Worm (Caenorhabditis elegans) whole organism, early embryonic: ENCODE data around the gene pud-4.

Source experiments
- ama-1 ChIP-seq: fragments of 150-350 bp; optimal IDR thresholded peaks from 2 replicates; lab custom pipeline; 2014
- ceh-36 ChIP-seq: sonication (generic microtip); optimal IDR thresholded peaks from 2 replicates; lab custom pipeline; 2016; ENCODE audit warnings: missing genetic modification characterization, inconsistent platforms, missing compliant biosample characterization
- flt-1 ChIP-seq: fragments of 200-800 bp; sonication (Bioruptor generic); IDR thresholded peaks from 2 replicates; pipeline ENCODE4 v1.3.6; 2022; ENCODE audit warnings: missing genetic modification characterization, missing compliant biosample characterization
- hmbx-1 ChIP-seq: sonication (generic microtip); optimal IDR thresholded peaks from 2 replicates; lab custom pipeline; 2016; ENCODE audit warnings: mild to moderate bottlenecking, missing genetic modification characterization, missing compliant biosample characterization
- pes-1 ChIP-seq: fragments of 200-800 bp; sonication (Bioruptor generic); IDR thresholded peaks from 2 replicates; pipeline ENCODE4 v1.3.6; 2022; ENCODE audit warnings: missing genetic modification reagents, missing genetic modification characterization, missing compliant biosample characterization
- sea-1 ChIP-seq: fragments of 200-800 bp; sonication (Bioruptor generic); conservative IDR thresholded peaks from 2 replicates; pipeline ENCODE4 v1.3.6; 2022; ENCODE audit warnings: missing genetic modification characterization, missing compliant biosample characterization
- tbx-37 ChIP-seq: fragments of 200-800 bp; sonication (Bioruptor generic); conservative IDR thresholded peaks from 2 replicates; pipeline ENCODE4 v1.3.6; 2022; ENCODE audit warnings: missing genetic modification reagents, missing genetic modification characterization, missing compliant biosample characterization

ce11 chrV:2303775-2304174 is 22.7 kb upstream of the pud-4 start, which contains the start of gene irld-15:
- no peak for TF ChIP-seq hmbx-1
- no peak for TF ChIP-seq tbx-37 (GFP tag; lab: Robert Waterston, UW)
- no peak for TF ChIP-seq ama-1 (lab: Kevin White, UChicago)
- TF ChIP-seq ceh-36 (tag; lab: Kevin White, UChicago), result no peak
- TF ChIP-seq sea-1 (GFP tag; lab: Robert Waterston, UW), result no peak
- TF ChIP-seq flt-1 (GFP tag; lab: Robert Waterston, UW), result no peak
- TF ChIP-seq pes-1 (GFP tag; lab: Robert Waterston, UW), result no peak
